Fruit fly (Drosophila melanogaster) whole organism, prepupa: ENCODE data around the gene Snm1.

Experiments used
- Gug ChIP-seq: fragments of 200-800 bp; sonication (Bioruptor generic); IDR thresholded peaks from 2 replicates; pipeline ENCODE4 v1.3.6; 2022; ENCODE audit warnings: missing biosample characterization, missing genetic modification characterization
- Sox102F ChIP-seq: fragments of 200-800 bp; sonication (Bioruptor generic); optimal IDR thresholded peaks from 2 replicates; lab custom pipeline; 2016; ENCODE audit warnings: missing biosample characterization, mild to moderate bottlenecking, missing genetic modification characterization
- acj6 ChIP-seq: fragments of 200-800 bp; sonication (Bioruptor generic); optimal IDR thresholded peaks from 3 replicates; lab custom pipeline; 2016; ENCODE audit warnings: missing biosample characterization, missing genetic modification characterization
- dsx ChIP-seq: fragments of 200-800 bp; optimal IDR thresholded peaks from 3 replicates; lab custom pipeline; 2019; ENCODE audit warnings: missing biosample characterization, mild to moderate bottlenecking, missing genetic modification characterization, moderate library complexity; ENCODE audit not compliant: poor library complexity, severe bottlenecking
- eg ChIP-seq: fragments of 200-800 bp; sonication (Bioruptor generic); IDR thresholded peaks from 3 replicates; pipeline ENCODE4 v1.3.6; 2022; ENCODE audit warnings: missing biosample characterization, missing genetic modification characterization

DNA sequence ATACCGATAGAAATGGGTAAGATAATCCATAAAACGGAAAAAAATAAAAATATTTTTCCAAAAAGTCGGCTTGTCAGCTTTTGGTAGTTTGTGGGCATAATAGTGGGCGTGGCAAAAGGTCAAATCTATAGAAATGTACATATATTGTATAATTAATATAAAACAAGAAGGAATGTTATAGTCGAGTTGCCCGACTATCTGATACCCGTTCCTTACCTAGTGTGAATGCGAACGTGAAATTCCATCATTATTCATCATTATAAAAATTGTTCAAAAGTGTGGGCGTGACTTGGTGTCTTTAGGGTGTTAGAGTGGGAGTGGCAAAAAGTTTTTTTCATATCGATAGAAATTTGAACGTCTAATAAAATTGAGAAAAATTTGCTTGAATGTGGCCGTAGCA lies 3.3 kb upstream of the Snm1 start:
- TF ChIP-seq eg (GFP tag; lab: Robert Waterston, UW) (no peak), acj6 (GFP tag; lab: Kevin White, UChicago) (no peak), dsx (no peak), Gug (no peak), Sox102F (GFP tag; lab: Kevin White, UChicago) (no peak)
